Worm (Caenorhabditis elegans): ENCODE measurements around the gene ubc-26.

DNA sequence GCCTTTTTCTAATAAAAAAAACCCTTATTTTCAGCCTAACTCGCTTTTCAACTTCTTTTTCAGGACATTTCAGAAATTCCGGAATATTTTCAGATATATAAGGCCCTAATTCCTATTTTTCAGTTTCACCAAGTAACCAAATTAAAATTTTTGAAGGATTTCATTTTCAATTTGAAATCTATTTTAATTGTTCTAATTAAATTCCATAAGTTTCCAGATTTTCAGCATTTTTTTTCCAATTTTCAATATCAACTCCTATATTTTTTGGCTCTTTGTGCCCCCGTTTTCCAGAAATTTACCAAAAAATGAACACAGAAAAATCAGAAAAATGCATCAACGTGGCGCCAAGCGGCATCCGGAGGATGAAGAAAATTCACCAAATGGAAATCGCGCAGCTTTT lies 25.3 kb downstream of the ubc-26 start, which contains the start of gene Y110A2AL.1:
- TF ChIP-seq nhr-28 (tag; optimal IDR thresholded peaks at IDR 0.05) = no peak
- no peak for TF ChIP-seq elt-3 (tag; optimal IDR thresholded peaks at IDR 0.05)
- no peak for TF ChIP-seq nhr-43 (tag; optimal IDR thresholded peaks at IDR 0.05; ENCODE audit: poor library complexity, severe bottlenecking)
- no peak for TF ChIP-seq snpc-4 (tag; optimal IDR thresholded peaks at IDR 0.05)
- no peak for TF ChIP-seq ceh-9 (tag; optimal IDR thresholded peaks at IDR 0.05)
- no peak for TF ChIP-seq skn-1 (tag; optimal IDR thresholded peaks at IDR 0.05)
- no peak for TF ChIP-seq egl-27 (tag; optimal IDR thresholded peaks at IDR 0.05)
- TF ChIP-seq nhr-25 (tag; optimal IDR thresholded peaks at IDR 0.05) = no peak
- no peak for TF ChIP-seq elt-1 (tag; optimal IDR thresholded peaks at IDR 0.05)
- TF ChIP-seq eor-1 (tag; optimal IDR thresholded peaks at IDR 0.05) = no peak
- no peak for TF ChIP-seq nhr-12 (tag; optimal IDR thresholded peaks at IDR 0.05)
- TF ChIP-seq fkh-10 (GFP tag; optimal IDR thresholded peaks at IDR 0.05) = no peak

Data from whole organism, L3 larva.